Fruit fly (Drosophila melanogaster): ENCODE measurements around the gene CG7029.

dm6 chr3R:22839257-22839656, 88.6 kb downstream of the CG7029 start:
- TF ChIP-seq Pif1A (GFP tag; optimal IDR thresholded peaks at IDR 0.05), result no peak
- TF ChIP-seq fd96Ca (GFP tag; IDR thresholded peaks at IDR 0.05), result no peak
